Fruit fly (Drosophila melanogaster): Measurements from ENCODE around the gene CG6836.

Gene CG6836

dm6 chr3L:18901411-18901810 is 49.0 kb upstream of the CG6836 start, which contains the start of the genes arx and CG6843 (continued):
- TF ChIP-seq H2.0 (GFP tag; IDR thresholded peaks at IDR 0.05) (no peak), ci (GFP tag; IDR thresholded peaks at IDR 0.05) (no peak), stc (GFP tag; IDR thresholded peaks at IDR 0.05) (no peak), CG3847 (GFP tag; IDR thresholded peaks at IDR 0.05) (peak; percentile 52; the same call in 1 of the 2 replicates), CG31224 (GFP tag; IDR thresholded peaks at IDR 0.05) (no peak), inv (GFP tag; IDR thresholded peaks at IDR 0.05; ENCODE audit: partially characterized antibody) (peak; percentile 89), CG1792 (GFP tag; optimal IDR thresholded peaks at IDR 0.05) (no peak), tin (GFP tag; optimal IDR thresholded peaks at IDR 0.05) (no peak), Antp (GFP tag; optimal IDR thresholded peaks at IDR 0.05) (no peak), bcd (GFP tag; optimal IDR thresholded peaks at IDR 0.05) (no peak), CG6272 (GFP tag; IDR thresholded peaks at IDR 0.05) (no peak), tup (GFP tag; optimal IDR thresholded peaks at IDR 0.05) (no peak), phol (tag; optimal IDR thresholded peaks at IDR 0.05) (peak; percentile 41), CG2120 (GFP tag; optimal IDR thresholded peaks at IDR 0.05) (peak; percentile 19), CG14441 (GFP tag; IDR thresholded peaks at IDR 0.05) (no peak), CG2116 (GFP tag; optimal IDR thresholded peaks at IDR 0.05) (peak; percentile 95), hkb (optimal IDR thresholded peaks at IDR 0.05) (no peak), hkb (GFP tag; IDR thresholded peaks at IDR 0.05) (no peak), Ets97D (GFP tag; optimal IDR thresholded peaks at IDR 0.05) (peak; percentile 55), CG11696 (GFP tag; IDR thresholded peaks at IDR 0.05) (no peak), luna (GFP tag; optimal IDR thresholded peaks at IDR 0.05) (no peak), CG15479 (GFP tag; optimal IDR thresholded peaks at IDR 0.05) (no peak), CG1529 (GFP tag; optimal IDR thresholded peaks at IDR 0.05) (no peak), maf-S (GFP tag; optimal IDR thresholded peaks at IDR 0.05) (no peak), sisA (GFP tag; IDR thresholded peaks at IDR 0.05) (no peak), sim (GFP tag; IDR thresholded peaks at IDR 0.05) (no peak), nerfin-2 (GFP tag; IDR thresholded peaks at IDR 0.05; ENCODE audit: partially characterized antibody) (peak; percentile 88), CG7357 (GFP tag; IDR thresholded peaks at IDR 0.05) (no peak), Bgb (GFP tag; IDR thresholded peaks at IDR 0.05; ENCODE audit: partially characterized antibody) (peak; percentile 93), pita (GFP tag; optimal IDR thresholded peaks at IDR 0.05) (no peak), hb (GFP tag; IDR thresholded peaks at IDR 0.05; ENCODE audit: partially characterized antibody) (peak; percentile 79), CG12391 (tag; optimal IDR thresholded peaks at IDR 0.05) (peak; percentile 22), B-H2 (GFP tag; optimal IDR thresholded peaks at IDR 0.05) (peak; percentile 56), jing (GFP tag; optimal IDR thresholded peaks at IDR 0.05) (no peak), D19A (tag; optimal IDR thresholded peaks at IDR 0.05) (no peak), Stat92E (GFP tag; optimal IDR thresholded peaks at IDR 0.05) (peak in 1 of 3 experiments; percentile 27), emc (GFP tag; optimal IDR thresholded peaks at IDR 0.05) (no peak), CG7963 (GFP tag; IDR thresholded peaks at IDR 0.05; ENCODE audit: partially characterized antibody) (peak; percentile 88), Scr (GFP tag; IDR thresholded peaks at IDR 0.05; ENCODE audit: partially characterized antibody) (peak; percentile 92), CG33557 (GFP tag; optimal IDR thresholded peaks at IDR 0.05) (no peak), fu2 (GFP tag; optimal IDR thresholded peaks at IDR 0.05) (no peak), Side (GFP tag; optimal IDR thresholded peaks at IDR 0.05) (no peak), repo (GFP tag; optimal IDR thresholded peaks at IDR 0.05) (no peak), salm (tag; optimal IDR thresholded peaks at IDR 0.05) (no peak), CG11093 (GFP tag; IDR thresholded peaks at IDR 0.05) (no peak), Dp (GFP tag; optimal IDR thresholded peaks at IDR 0.05) (peak; percentile 66), bowl (GFP tag; IDR thresholded peaks at IDR 0.05) (no peak), nmo (GFP tag; optimal IDR thresholded peaks at IDR 0.05) (peak; percentile 16), CG16779 (GFP tag; IDR thresholded peaks at IDR 0.05) (no peak), Sox102F (GFP tag; optimal IDR thresholded peaks at IDR 0.05) (no peak), h (optimal IDR thresholded peaks at IDR 0.05) (no peak), Atf-2 (GFP tag; optimal IDR thresholded peaks at IDR 0.05) (no peak)
